Fruit fly (Drosophila melanogaster): Measurements from ENCODE around the gene Ir75c.
A peak's percentile ranks its signal among the peaks of the same experiment; 100 is the strongest.

Ir75c gene

DNA sequence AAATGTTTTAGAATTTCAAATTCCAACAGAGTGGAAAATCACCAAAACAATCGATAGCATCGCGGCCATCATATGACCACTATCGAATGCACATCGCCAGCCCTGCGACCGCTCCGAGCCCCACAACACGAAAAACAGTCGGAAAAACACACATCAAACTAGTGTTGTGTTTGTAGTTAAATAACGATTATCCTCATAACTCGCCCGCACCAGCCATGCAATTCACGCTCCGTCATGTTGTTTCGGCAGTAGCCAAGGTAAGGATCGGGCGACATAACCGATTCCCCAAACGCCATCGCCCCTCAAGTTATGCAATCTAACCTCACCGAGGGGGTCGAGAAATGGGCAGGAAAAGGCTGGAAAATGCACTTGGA, 24.3 kb upstream of the Ir75c start:
- TF ChIP-seq sob (GFP tag; IDR thresholded peaks at IDR 0.05), result peak; percentile 62
- peak; percentile 70 for TF ChIP-seq unc-4 (GFP tag; IDR thresholded peaks at IDR 0.05; ENCODE audit: partially characterized antibody)
- peak; percentile 10 for TF ChIP-seq shn (GFP tag; optimal IDR thresholded peaks at IDR 0.05)
- TF ChIP-seq al (GFP tag; IDR thresholded peaks at IDR 0.05), result 0 out of 2 replicates have a peak, but pooled peaks have one; percentile 23
- TF ChIP-seq sens (GFP tag), result peak; percentile 76
- peak; percentile 60 for TF ChIP-seq CG7963 (GFP tag; IDR thresholded peaks at IDR 0.05; ENCODE audit: partially characterized antibody)
- peak; percentile 78 for TF ChIP-seq CG42726 (GFP tag; IDR thresholded peaks at IDR 0.05; ENCODE audit: partially characterized antibody)
- peak; percentile 24; the same call in 1 of the 2 replicates for TF ChIP-seq CG11085 (GFP tag; IDR thresholded peaks at IDR 0.05)
- TF ChIP-seq dimm (GFP tag; IDR thresholded peaks at IDR 0.05), result no peak
- no peak for TF ChIP-seq CG17186 (GFP tag; optimal IDR thresholded peaks at IDR 0.05)
- TF ChIP-seq inv (GFP tag; IDR thresholded peaks at IDR 0.05; ENCODE audit: partially characterized antibody), result peak; percentile 58; the same call in 1 of the 2 replicates
- TF ChIP-seq Dref (GFP tag; IDR thresholded peaks at IDR 0.05), result peak; percentile 74
- TF ChIP-seq Opbp (GFP tag; IDR thresholded peaks at IDR 0.05; ENCODE audit: partially characterized antibody), result peak; percentile 84; the same call in 2 of the 3 replicates
- TF ChIP-seq ATbp (GFP tag; optimal IDR thresholded peaks at IDR 0.05), result no peak
- TF ChIP-seq psq (GFP tag; optimal IDR thresholded peaks at IDR 0.05), result no peak
- no peak for TF ChIP-seq Ravus (GFP tag; IDR thresholded peaks at IDR 0.05)
- TF ChIP-seq HLH54F (GFP tag; optimal IDR thresholded peaks at IDR 0.05), result no peak
- 0 out of 2 replicates have a peak, but pooled peaks have one; percentile 11 for TF ChIP-seq CG11247 (GFP tag; IDR thresholded peaks at IDR 0.05)
- TF ChIP-seq Rfx (GFP tag; IDR thresholded peaks at IDR 0.05), result peak; percentile 63; the same call in 1 of the 2 replicates
- TF ChIP-seq MESR4 (GFP tag; optimal IDR thresholded peaks at IDR 0.05), result peak; percentile 95
- TF ChIP-seq CG14860 (GFP tag; IDR thresholded peaks at IDR 0.05; ENCODE audit: partially characterized antibody), result peak; percentile 29; the same call in 1 of the 3 replicates
- no peak for TF ChIP-seq CG4854 (GFP tag; optimal IDR thresholded peaks at IDR 0.05)
- TF ChIP-seq chn (GFP tag; optimal IDR thresholded peaks at IDR 0.05), result peak; percentile 29
- peak; percentile 65 for TF ChIP-seq zen2 (GFP tag; IDR thresholded peaks at IDR 0.05; ENCODE audit: partially characterized antibody)
- peak; percentile 54 for TF ChIP-seq Myb (GFP tag; optimal IDR thresholded peaks at IDR 0.05)
- peak; percentile 45 for TF ChIP-seq Sry-δ (GFP tag; optimal IDR thresholded peaks at IDR 0.05)
- no peak for TF ChIP-seq CkIIα-i1 (GFP tag; IDR thresholded peaks at IDR 0.05)
- TF ChIP-seq CG14965 (GFP tag; optimal IDR thresholded peaks at IDR 0.05; ENCODE audit: borderline replicate concordance), result no peak
- 0 out of 3 replicates have a peak, but pooled peaks have one; percentile 15 for TF ChIP-seq dysf (GFP tag; IDR thresholded peaks at IDR 0.05)
- peak; percentile 32 for TF ChIP-seq CG32532 (GFP tag; IDR thresholded peaks at IDR 0.05)
- peak; percentile 76 for TF ChIP-seq Dll (GFP tag; IDR thresholded peaks at IDR 0.05; ENCODE audit: partially characterized antibody)
- peak; percentile 66 for TF ChIP-seq CG9932 (GFP tag; IDR thresholded peaks at IDR 0.05)
- TF ChIP-seq Dbx (GFP tag; IDR thresholded peaks at IDR 0.05), result peak; percentile 6; the same call in 1 of the 3 replicates
- TF ChIP-seq Hsf (GFP tag; optimal IDR thresholded peaks at IDR 0.05), result peak; percentile 5
- TF ChIP-seq Stat92E (GFP tag; optimal IDR thresholded peaks at IDR 0.05), result no peak
- peak; percentile 71 for TF ChIP-seq ato (GFP tag; IDR thresholded peaks at IDR 0.05; ENCODE audit: partially characterized antibody)
- TF ChIP-seq CG34224 (GFP tag; IDR thresholded peaks at IDR 0.05; ENCODE audit: partially characterized antibody), result peak; percentile 68
- no peak for TF ChIP-seq Lhr (GFP tag; optimal IDR thresholded peaks at IDR 0.05)
- TF ChIP-seq sisA (GFP tag; IDR thresholded peaks at IDR 0.05), result peak; percentile 11; the same call in 1 of the 2 replicates
- TF ChIP-seq Atf-2 (GFP tag; optimal IDR thresholded peaks at IDR 0.05), result no peak
- TF ChIP-seq CG34422 (GFP tag; IDR thresholded peaks at IDR 0.05), result peak; percentile 66
- TF ChIP-seq HmgZ (tag; optimal IDR thresholded peaks at IDR 0.05), result peak; percentile 15
- peak; percentile 61 for TF ChIP-seq YL-1 (GFP tag; optimal IDR thresholded peaks at IDR 0.05)
- TF ChIP-seq CG8924 (tag; optimal IDR thresholded peaks at IDR 0.05), result no peak
- TF ChIP-seq bigmax (GFP tag; optimal IDR thresholded peaks at IDR 0.05), result peak; percentile 75
- TF ChIP-seq CG4617 (GFP tag; optimal IDR thresholded peaks at IDR 0.05; ENCODE audit: borderline replicate concordance), result peak; percentile 91
- peak in 1 of 2 experiments; percentile 25 for TF ChIP-seq crp (GFP tag; optimal IDR thresholded peaks at IDR 0.05)
- 0 out of 4 replicates have a peak, but pooled peaks have one; percentile 62 for TF ChIP-seq chinmo (GFP tag; IDR thresholded peaks at IDR 0.05; ENCODE audit: partially characterized antibody)
- TF ChIP-seq kay (GFP tag; optimal IDR thresholded peaks at IDR 0.05), result no peak

All from whole organism, embryonic.